Fruit fly (Drosophila melanogaster) whole organism, embryonic: ENCODE measurements around the gene CG18581.

Source experiments
- Blimp-1 ChIP-seq: fragments of 200-800 bp; sonication (Bioruptor generic); optimal IDR thresholded peaks from 3 replicates; lab custom pipeline; 2018; ENCODE audit warnings: missing biosample characterization, missing genetic modification characterization, mild to moderate bottlenecking, moderate library complexity, missing genetic modification reagents
- CG10565 ChIP-seq: fragments of 200-800 bp; sonication (Bioruptor generic); optimal IDR thresholded peaks from 3 replicates; lab custom pipeline; 2016; ENCODE audit warnings: missing biosample characterization, mild to moderate bottlenecking, missing genetic modification characterization
- CG15011 ChIP-seq: fragments of 200-800 bp; sonication (Bioruptor generic); optimal IDR thresholded peaks from 3 replicates; lab custom pipeline; 2018; ENCODE audit warnings: missing biosample characterization, mild to moderate bottlenecking, missing genetic modification characterization
- CG15269 ChIP-seq: fragments of 200-800 bp; sonication (Bioruptor generic); optimal IDR thresholded peaks from 2 replicates; lab custom pipeline; 2018; ENCODE audit warnings: missing biosample characterization, mild to moderate bottlenecking, missing genetic modification characterization, moderate library complexity
- CG1647 ChIP-seq: fragments of 200-800 bp; sonication (Bioruptor generic); optimal IDR thresholded peaks from 3 replicates; lab custom pipeline; 2016; ENCODE audit warnings: missing biosample characterization, missing genetic modification characterization
- CG17359 ChIP-seq: fragments of 200-800 bp; sonication (Bioruptor generic); optimal IDR thresholded peaks from 3 replicates; lab custom pipeline; 2018; ENCODE audit warnings: missing biosample characterization, mild to moderate bottlenecking, missing genetic modification characterization, moderate library complexity
- CG31365 ChIP-seq: fragments of 200-800 bp; sonication (Bioruptor generic); optimal IDR thresholded peaks from 2 replicates; lab custom pipeline; 2018; ENCODE audit warnings: missing biosample characterization, mild to moderate bottlenecking, missing genetic modification characterization
- CG3163 ChIP-seq: fragments of 200-800 bp; sonication (Bioruptor generic); optimal IDR thresholded peaks from 3 replicates; lab custom pipeline; 2016; ENCODE audit warnings: missing biosample characterization, missing genetic modification characterization
- CG34376 ChIP-seq: fragments of 200-800 bp; sonication (Bioruptor generic); optimal IDR thresholded peaks from 2 replicates; lab custom pipeline; 2018; ENCODE audit warnings: missing biosample characterization, mild to moderate bottlenecking, missing genetic modification characterization
- CG6689 ChIP-seq: fragments of 200-800 bp; sonication (Bioruptor generic); IDR thresholded peaks from 2 replicates; pipeline ENCODE4 v1.3.6; 2022; ENCODE audit warnings: missing biosample characterization, missing genetic modification characterization
- CG6765 ChIP-seq: fragments of 200-800 bp; sonication (Bioruptor generic); optimal IDR thresholded peaks from 3 replicates; lab custom pipeline; 2017; ENCODE audit warnings: missing biosample characterization, mild to moderate bottlenecking, missing genetic modification characterization
- CG6791 ChIP-seq: fragments of 200-800 bp; sonication (Bioruptor generic); IDR thresholded peaks from 3 replicates; pipeline ENCODE4 v1.3.6; 2022; ENCODE audit warnings: missing biosample characterization, missing genetic modification characterization; ENCODE audit not compliant: partially characterized antibody
- CG8944 ChIP-seq: fragments of 200-800 bp; sonication (Bioruptor generic); optimal IDR thresholded peaks from 3 replicates; lab custom pipeline; 2016; ENCODE audit warnings: missing biosample characterization, missing genetic modification characterization
- CG9437 ChIP-seq: fragments of 200-800 bp; sonication (Bioruptor generic); optimal IDR thresholded peaks from 2 replicates; lab custom pipeline; 2018; ENCODE audit warnings: missing biosample characterization, mild to moderate bottlenecking, missing genetic modification characterization
- Dfd ChIP-seq, 2 experiments: fragments of >200 bp; optimal IDR thresholded peaks; 2 replicates each; lab custom pipeline; 2017; ENCODE audit warnings: missing biosample characterization in 2 of 2, missing genetic modification characterization in 2 of 2
- Hr78 ChIP-seq, 2 experiments: fragments of 200-800 bp in 1 of 2; fragments of >200 bp in 1 of 2; sonication (Bioruptor generic) in 1 of 2; optimal IDR thresholded peaks; 2 replicates each; lab custom pipeline; 2017 to 2019; ENCODE audit warnings: missing biosample characterization in 2 of 2, missing genetic modification characterization in 2 of 2, mild to moderate bottlenecking in 1 of 2, moderate library complexity in 1 of 2
- Med ChIP-seq: fragments of 200-800 bp; sonication (Bioruptor generic); peaks from one replicate; lab custom pipeline; 2016; ENCODE audit warnings: missing biosample characterization, missing genetic modification characterization, mild to moderate bottlenecking, inconsistent platforms, moderate library complexity
- Meics ChIP-seq: fragments of 200-800 bp; sonication (Bioruptor generic); optimal IDR thresholded peaks from 2 replicates; lab custom pipeline; 2017; ENCODE audit warnings: missing biosample characterization, mild to moderate bottlenecking, missing genetic modification characterization
- Rfx ChIP-seq: fragments of 200-800 bp; sonication (Bioruptor generic); IDR thresholded peaks from 2 replicates; pipeline ENCODE4 v1.3.6; 2022; ENCODE audit warnings: missing biosample characterization, missing genetic modification characterization
- Sox102F ChIP-seq: fragments of 200-800 bp; sonication (Bioruptor generic); optimal IDR thresholded peaks from 2 replicates; lab custom pipeline; 2018; ENCODE audit warnings: missing biosample characterization, mild to moderate bottlenecking, missing genetic modification characterization, moderate library complexity
- cas ChIP-seq: fragments of 200-800 bp; sonication (Bioruptor generic); IDR thresholded peaks from 2 replicates; pipeline ENCODE4 v1.3.6; 2022; ENCODE audit warnings: missing biosample characterization, missing genetic modification characterization
- en ChIP-seq: fragments of 200-800 bp; sonication (Bioruptor generic); optimal IDR thresholded peaks from 2 replicates; lab custom pipeline; 2016; ENCODE audit warnings: missing biosample characterization, missing genetic modification characterization
- eve ChIP-seq, 2 experiments: fragments of >200 bp; optimal IDR thresholded peaks; 2 replicates each; lab custom pipeline; 2017; ENCODE audit warnings: missing biosample characterization in 2 of 2, missing genetic modification characterization in 2 of 2
- gfzf ChIP-seq: fragments of 200-800 bp; sonication (Bioruptor generic); optimal IDR thresholded peaks from 2 replicates; lab custom pipeline; 2016; ENCODE audit warnings: missing biosample characterization, mild to moderate bottlenecking, missing genetic modification characterization, moderate library complexity
- grau ChIP-seq: fragments of 200-800 bp; optimal IDR thresholded peaks from 3 replicates; lab custom pipeline; 2019; ENCODE audit warnings: missing biosample characterization, mild to moderate bottlenecking, missing genetic modification characterization, moderate library complexity
- hbn ChIP-seq: fragments of 200-800 bp; sonication (Bioruptor generic); IDR thresholded peaks from 2 replicates; pipeline ENCODE4 v1.3.6; 2022; ENCODE audit warnings: missing biosample characterization, missing genetic modification characterization; ENCODE audit not compliant: partially characterized antibody
- ind ChIP-seq: fragments of 200-800 bp; sonication (Bioruptor generic); optimal IDR thresholded peaks from 3 replicates; lab custom pipeline; 2016; ENCODE audit warnings: missing biosample characterization, missing genetic modification characterization
- lab ChIP-seq: fragments of 200-800 bp; sonication (Bioruptor generic); optimal IDR thresholded peaks from 3 replicates; lab custom pipeline; 2017; ENCODE audit warnings: missing biosample characterization, missing genetic modification characterization, mild to moderate bottlenecking, moderate library complexity, missing genetic modification reagents
- peb ChIP-seq: fragments of 200-800 bp; sonication (Bioruptor generic); IDR thresholded peaks from 2 replicates; pipeline ENCODE4 v1.3.6; 2022; ENCODE audit warnings: missing biosample characterization, missing genetic modification characterization
- sens ChIP-seq: fragments of 200-800 bp; sonication (Bioruptor generic); peaks from one replicate; lab custom pipeline; 2016; ENCODE audit warnings: missing biosample characterization, missing genetic modification characterization
- so ChIP-seq: fragments of 200-800 bp; sonication (Bioruptor generic); IDR thresholded peaks from 3 replicates; pipeline ENCODE4 v1.3.6; 2022; ENCODE audit warnings: missing biosample characterization, missing genetic modification characterization
- sqz ChIP-seq: fragments of 200-800 bp; sonication (Bioruptor generic); optimal IDR thresholded peaks from 3 replicates; lab custom pipeline; 2018; ENCODE audit warnings: missing biosample characterization, mild to moderate bottlenecking, missing genetic modification characterization
- tx ChIP-seq: fragments of 200-800 bp; sonication (Bioruptor generic); optimal IDR thresholded peaks from 2 replicates; lab custom pipeline; 2016; ENCODE audit warnings: missing biosample characterization, missing genetic modification characterization

The CG18581 gene

dm6 chr3L:15064877-15065276, 14.9 kb upstream of the CG18581 start, which contains the start of gene Sytbeta (continued):
- TF ChIP-seq CG34376, result no peak
- no peak for TF ChIP-seq CG10565 (GFP tag; lab: Kevin White, UChicago)
- no peak for TF ChIP-seq Dfd (GFP tag; optimal IDR thresholded peaks at IDR 0.05; lab: Kevin White, UChicago)
- no peak for TF ChIP-seq CG9437 (GFP tag; lab: Kevin White, UChicago)

DNA sequence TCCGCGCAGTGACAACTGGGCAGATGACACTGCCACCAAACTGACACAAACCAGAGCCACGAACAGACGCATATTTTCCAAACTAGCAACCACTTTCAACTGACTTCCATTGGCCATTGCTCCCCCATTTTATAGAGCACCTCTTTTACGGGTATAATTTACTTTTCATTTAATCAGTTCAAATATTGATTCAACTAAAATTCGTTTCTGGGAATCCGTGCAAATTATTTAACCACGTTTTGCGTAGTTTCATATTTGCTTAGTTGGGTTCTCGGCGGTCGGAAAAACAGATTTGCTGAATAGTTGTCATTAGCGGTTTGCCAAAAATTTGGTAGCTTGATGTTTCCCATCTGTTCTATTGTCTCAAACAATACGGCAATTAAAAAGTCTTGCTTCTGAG, 11.6 kb upstream of the CG18581 start, which contains the start of gene CG13460:
CG13460 (minus strand) TSS at position 101 of the 400 bp plus-strand sequence.
- TF ChIP-seq Rfx (GFP tag; lab: Robert Waterston, UW) (no peak), CG15011 (GFP tag; lab: Kevin White, UChicago) (no peak), so (GFP tag; lab: Robert Waterston, UW) (no peak), eve (GFP tag; optimal IDR thresholded peaks at IDR 0.05; lab: Kevin White, UChicago) (no peak), CG1647 (GFP tag; lab: Kevin White, UChicago) (no peak), Blimp-1 (GFP tag; lab: Kevin White, UChicago) (no peak), sqz (GFP tag; lab: Kevin White, UChicago) (no peak), peb (no peak), CG31365 (tag; lab: Kevin White, UChicago) (no peak), Dfd (GFP tag; optimal IDR thresholded peaks at IDR 0.05; lab: Kevin White, UChicago) (no peak), grau (no peak)

- TF ChIP-seq CG15269, result no peak
- peak; percentile 11 for TF ChIP-seq Meics (GFP tag; lab: Kevin White, UChicago)
- TF ChIP-seq cas (GFP tag; lab: Robert Waterston, UW), result no peak
Measured at dm6 chr3L:15054477-15054876, 4.5 kb upstream of the CG18581 start, which contains the start of gene EAChm. Gene EAChm (plus strand): TSS chr3L:15054777.

DNA sequence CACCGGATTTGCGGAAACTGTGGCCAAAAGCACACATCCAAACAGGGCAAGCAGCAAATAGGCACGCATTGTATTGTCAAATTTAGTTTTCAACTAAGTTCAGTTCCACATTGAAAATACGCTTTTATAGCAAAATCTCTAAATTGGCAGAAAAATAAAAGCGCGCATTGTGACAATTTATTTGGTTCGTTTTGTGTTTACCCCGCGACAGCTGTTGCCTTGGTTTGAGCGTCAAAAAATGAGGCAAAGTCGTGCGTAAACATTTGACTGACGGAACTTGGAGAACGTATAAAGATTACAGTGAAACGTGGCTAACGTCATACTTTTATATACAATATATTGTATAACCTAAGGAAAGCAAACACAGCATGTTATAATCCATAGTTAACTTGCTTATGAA, 4.0 kb upstream of the CG18581 start, which contains the start of gene CG18649:
CG18649 (minus strand) TSS at position 101 of the 400 bp plus-strand sequence.
- TF ChIP-seq CG6765 (GFP tag; lab: Kevin White, UChicago) (peak; percentile 3), CG6689 (GFP tag; lab: Robert Waterston, UW) (0 out of 2 replicates have a peak, but pooled peaks have one; percentile 6), Hr78 (GFP tag; optimal IDR thresholded peaks at IDR 0.05; lab: Kevin White, UChicago) (no peak), gfzf (no peak), CG15269 (no peak), en (no peak), Sox102F (GFP tag; lab: Kevin White, UChicago) (no peak), ind (GFP tag; lab: Kevin White, UChicago) (peak; percentile 29), lab (GFP tag; lab: Kevin White, UChicago) (peak; percentile 10), hbn (GFP tag; lab: Robert Waterston, UW) (no peak), Rfx (GFP tag; lab: Robert Waterston, UW) (peak; percentile 18; the same call in 1 of the 2 replicates), CG6791 (GFP tag; lab: Robert Waterston, UW) (no peak), CG3163 (GFP tag; lab: Kevin White, UChicago) (no peak), CG17359 (tag; lab: Kevin White, UChicago) (no peak), Med (GFP tag; lab: Kevin White, UChicago) (no peak)

DNA sequence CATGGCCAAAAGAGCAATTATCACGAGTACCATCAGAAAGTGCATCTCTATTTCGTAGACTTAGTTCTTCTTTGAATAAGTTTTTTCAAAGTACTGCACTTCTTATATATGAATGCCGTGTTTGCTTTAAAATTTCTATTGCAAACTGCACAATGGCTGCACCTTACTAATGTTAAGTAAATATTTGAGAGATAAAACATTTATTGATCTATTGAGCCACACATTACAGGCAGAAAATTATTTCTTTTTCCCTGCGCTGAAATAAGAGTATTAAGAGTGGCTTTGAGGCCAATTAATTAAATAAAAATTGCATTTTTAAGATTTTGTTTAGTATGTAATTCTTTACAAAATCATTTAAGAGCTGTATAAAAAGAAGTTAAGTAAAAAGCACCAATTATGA, 3.2 kb upstream of the CG18581 start, which contains the start of gene CG43680:
CG43680 (minus strand) TSS at position 101 of the 400 bp plus-strand sequence.
- TF ChIP-seq sens (GFP tag; lab: Kevin White, UChicago), result peak; percentile 50
- TF ChIP-seq CG8944 (GFP tag; lab: Kevin White, UChicago), result no peak
- TF ChIP-seq tx, result no peak
